Worm (Caenorhabditis elegans): ENCODE results near the gene nhr-10.
A peak's percentile ranks its signal among the peaks of the same experiment; 100 is the strongest.

Gene nhr-10

ce11 chrIII:7153747-7154238 is 38.6 kb upstream of the nhr-10 start, which contains the start of gene ogt-1:
TSS of gene ogt-1 (minus strand) at chrIII:7153797.
- TF ChIP-seq F13C5.2 (tag; optimal IDR thresholded peaks at IDR 0.05) (peak; percentile 32), hmg-4 (GFP tag; optimal IDR thresholded peaks at IDR 0.05) (peak; percentile 25), ceh-13 (GFP tag; optimal IDR thresholded peaks at IDR 0.05) (no peak)

DNA sequence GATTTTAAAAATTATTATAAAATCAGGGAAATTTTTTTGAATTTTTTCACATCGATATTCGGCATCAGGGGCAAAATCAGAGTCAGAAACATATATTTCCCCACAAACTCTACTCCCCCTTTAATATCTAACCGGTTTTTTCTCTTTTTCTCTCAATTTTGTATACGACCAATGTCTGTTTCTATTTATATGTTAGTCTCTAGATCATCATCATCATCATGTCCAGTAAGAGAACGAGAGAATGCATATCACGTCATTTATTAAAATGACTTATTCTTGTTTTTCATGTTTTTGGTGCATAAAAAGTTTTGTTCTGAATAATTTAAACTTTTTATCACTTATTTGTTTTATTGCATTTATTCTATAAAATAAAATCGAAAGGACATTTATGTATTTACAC is 37.3 kb upstream of the nhr-10 start:
- TF ChIP-seq ama-1 (optimal IDR thresholded peaks at IDR 0.05): no peak
- TF ChIP-seq scrt-1 (GFP tag; IDR thresholded peaks at IDR 0.05): no peak
- no peak for TF ChIP-seq sea-1 (GFP tag; conservative IDR thresholded peaks at IDR 0.05)
- TF ChIP-seq F13C5.2 (tag; optimal IDR thresholded peaks at IDR 0.05): no peak
- no peak for TF ChIP-seq hnd-1 (tag; optimal IDR thresholded peaks at IDR 0.05)
- TF ChIP-seq pes-1 (GFP tag; IDR thresholded peaks at IDR 0.05): no peak
- TF ChIP-seq tbx-11 (GFP tag; IDR thresholded peaks at IDR 0.05): no peak
- no peak for TF ChIP-seq aly-1 (tag; optimal IDR thresholded peaks at IDR 0.05)
- no peak for TF ChIP-seq tbx-37 (GFP tag; conservative IDR thresholded peaks at IDR 0.05)
- TF ChIP-seq tra-4 (tag; optimal IDR thresholded peaks at IDR 0.05): no peak
- no peak for TF ChIP-seq hmbx-1 (tag; optimal IDR thresholded peaks at IDR 0.05)
- TF ChIP-seq flt-1 (GFP tag; IDR thresholded peaks at IDR 0.05): no peak

ce11 chrIII:7150162-7150561 is 34.9 kb upstream of the nhr-10 start:
- TF ChIP-seq aly-1 (tag; optimal IDR thresholded peaks at IDR 0.05): no peak
- TF ChIP-seq ama-1 (optimal IDR thresholded peaks at IDR 0.05): no peak
- TF ChIP-seq pes-1 (GFP tag; IDR thresholded peaks at IDR 0.05): no peak
- no peak for TF ChIP-seq B0310.2 (tag; optimal IDR thresholded peaks at IDR 0.05)
- TF ChIP-seq scrt-1 (GFP tag; IDR thresholded peaks at IDR 0.05): no peak
- no peak for TF ChIP-seq hmbx-1 (tag; optimal IDR thresholded peaks at IDR 0.05)
- no peak for TF ChIP-seq tra-4 (tag; optimal IDR thresholded peaks at IDR 0.05)
- TF ChIP-seq F13C5.2 (tag; optimal IDR thresholded peaks at IDR 0.05): no peak
- no peak for TF ChIP-seq sea-1 (GFP tag; conservative IDR thresholded peaks at IDR 0.05)
- TF ChIP-seq flt-1 (GFP tag; IDR thresholded peaks at IDR 0.05): no peak
- TF ChIP-seq hnd-1 (tag; optimal IDR thresholded peaks at IDR 0.05): no peak
- no peak for TF ChIP-seq tbx-11 (GFP tag; IDR thresholded peaks at IDR 0.05)
- TF ChIP-seq ets-7 (tag; optimal IDR thresholded peaks at IDR 0.05): no peak
- no peak for TF ChIP-seq ceh-13 (GFP tag; optimal IDR thresholded peaks at IDR 0.05)
- no peak for TF ChIP-seq tbx-37 (GFP tag; conservative IDR thresholded peaks at IDR 0.05)
- TF ChIP-seq ceh-36 (tag; optimal IDR thresholded peaks at IDR 0.05): no peak
- no peak for TF ChIP-seq hmg-4 (GFP tag; optimal IDR thresholded peaks at IDR 0.05)

ce11 chrIII:7148191-7148590 is 33.0 kb upstream of the nhr-10 start:
- no peak for TF ChIP-seq flt-1 (GFP tag; IDR thresholded peaks at IDR 0.05)
- no peak for TF ChIP-seq tra-4 (tag; optimal IDR thresholded peaks at IDR 0.05)
- TF ChIP-seq pes-1 (GFP tag; IDR thresholded peaks at IDR 0.05): no peak
- TF ChIP-seq tbx-37 (GFP tag; conservative IDR thresholded peaks at IDR 0.05): no peak
- TF ChIP-seq hmg-4 (GFP tag; optimal IDR thresholded peaks at IDR 0.05): no peak
- no peak for TF ChIP-seq F13C5.2 (tag; optimal IDR thresholded peaks at IDR 0.05)
- no peak for TF ChIP-seq ceh-13 (GFP tag; optimal IDR thresholded peaks at IDR 0.05)
- TF ChIP-seq sea-1 (GFP tag; conservative IDR thresholded peaks at IDR 0.05): no peak

DNA sequence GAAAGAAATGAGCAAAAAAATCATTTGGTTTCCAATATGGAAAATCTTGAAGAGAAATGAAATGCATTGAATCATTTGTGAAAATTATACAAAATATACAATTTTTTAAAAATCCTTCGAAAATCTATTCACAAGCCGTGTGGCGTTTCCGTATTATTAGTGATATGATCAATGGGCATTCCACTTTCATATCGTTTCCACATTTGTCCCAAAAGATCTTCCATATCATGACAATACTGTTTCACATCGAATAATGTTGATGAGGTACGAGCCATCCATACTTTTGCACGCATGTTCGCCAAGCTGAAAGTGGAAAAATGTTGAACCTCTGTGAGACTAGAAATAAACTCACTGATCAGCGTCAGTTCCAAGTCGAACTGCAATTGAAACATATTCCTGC is 31.1 kb upstream of the nhr-10 start:
- no peak for TF ChIP-seq hmg-4 (GFP tag; optimal IDR thresholded peaks at IDR 0.05)
- no peak for TF ChIP-seq tbx-37 (GFP tag; conservative IDR thresholded peaks at IDR 0.05)
- no peak for TF ChIP-seq ets-7 (tag; optimal IDR thresholded peaks at IDR 0.05)
- no peak for TF ChIP-seq aly-1 (tag; optimal IDR thresholded peaks at IDR 0.05)
- TF ChIP-seq ceh-36 (tag; optimal IDR thresholded peaks at IDR 0.05): no peak
- no peak for TF ChIP-seq hmbx-1 (tag; optimal IDR thresholded peaks at IDR 0.05)
- no peak for TF ChIP-seq pes-1 (GFP tag; IDR thresholded peaks at IDR 0.05)
- no peak for TF ChIP-seq tra-4 (tag; optimal IDR thresholded peaks at IDR 0.05)
- TF ChIP-seq sea-1 (GFP tag; conservative IDR thresholded peaks at IDR 0.05): no peak
- TF ChIP-seq ama-1 (optimal IDR thresholded peaks at IDR 0.05): no peak

DNA sequence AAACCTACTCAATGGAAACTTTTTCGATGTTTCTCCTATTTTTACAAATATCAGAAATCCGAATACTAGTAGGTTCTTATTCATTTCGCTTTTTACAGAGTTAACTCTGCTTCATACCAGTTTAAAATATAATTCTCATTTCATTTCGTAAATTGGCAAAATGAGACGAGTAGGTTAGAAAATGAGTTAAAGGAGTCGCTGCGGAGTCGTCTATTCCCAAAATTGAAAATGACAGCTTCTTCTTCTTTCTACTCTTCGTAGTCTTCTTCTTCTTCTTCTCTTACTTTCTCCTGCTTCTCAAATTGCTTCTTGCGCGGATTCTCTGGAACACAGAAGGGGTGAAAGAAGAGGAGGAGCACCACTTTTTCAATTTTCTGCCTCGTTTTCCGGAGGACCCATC is 29.5 kb upstream of the nhr-10 start, which contains the start of gene glr-2:
Gene glr-2, minus strand, starts transcription at position 211 of the 400 bp plus-strand sequence.
- TF ChIP-seq tbx-37 (GFP tag; conservative IDR thresholded peaks at IDR 0.05) (no peak), scrt-1 (GFP tag; IDR thresholded peaks at IDR 0.05) (no peak), aly-1 (tag; optimal IDR thresholded peaks at IDR 0.05) (no peak), B0310.2 (tag; optimal IDR thresholded peaks at IDR 0.05) (no peak), pes-1 (GFP tag; IDR thresholded peaks at IDR 0.05) (no peak), ama-1 (optimal IDR thresholded peaks at IDR 0.05) (no peak), ceh-13 (GFP tag; optimal IDR thresholded peaks at IDR 0.05) (no peak), tra-4 (tag; optimal IDR thresholded peaks at IDR 0.05) (no peak), tbx-11 (GFP tag; IDR thresholded peaks at IDR 0.05) (no peak), hnd-1 (tag; optimal IDR thresholded peaks at IDR 0.05) (no peak), sea-1 (GFP tag; conservative IDR thresholded peaks at IDR 0.05) (no peak), hmg-4 (GFP tag; optimal IDR thresholded peaks at IDR 0.05) (no peak), F13C5.2 (tag; optimal IDR thresholded peaks at IDR 0.05) (no peak), ceh-36 (tag; optimal IDR thresholded peaks at IDR 0.05) (no peak), flt-1 (GFP tag; IDR thresholded peaks at IDR 0.05) (no peak)

- TF ChIP-seq hnd-1 (tag; optimal IDR thresholded peaks at IDR 0.05) (no peak), B0310.2 (tag; optimal IDR thresholded peaks at IDR 0.05) (no peak), ama-1 (optimal IDR thresholded peaks at IDR 0.05) (peak; percentile 90), F13C5.2 (tag; optimal IDR thresholded peaks at IDR 0.05) (no peak), scrt-1 (GFP tag; IDR thresholded peaks at IDR 0.05) (no peak), tbx-11 (GFP tag; IDR thresholded peaks at IDR 0.05) (no peak), ceh-13 (GFP tag; optimal IDR thresholded peaks at IDR 0.05) (no peak), pes-1 (GFP tag; IDR thresholded peaks at IDR 0.05) (peak; percentile 53; the same call in 1 of the 2 replicates), sea-1 (GFP tag; conservative IDR thresholded peaks at IDR 0.05) (no peak), hmg-4 (GFP tag; optimal IDR thresholded peaks at IDR 0.05) (no peak), ceh-36 (tag; optimal IDR thresholded peaks at IDR 0.05) (no peak)
Measured at ce11 chrIII:7142172-7142601, 26.9 kb upstream of the nhr-10 start.

- TF ChIP-seq hmg-4 (GFP tag; optimal IDR thresholded peaks at IDR 0.05): peak; percentile 8
- peak; percentile 94 for TF ChIP-seq ama-1 (optimal IDR thresholded peaks at IDR 0.05)
- TF ChIP-seq pes-1 (GFP tag; IDR thresholded peaks at IDR 0.05): no peak
Measured at ce11 chrIII:7141285-7141715, 26.1 kb upstream of the nhr-10 start.

All from whole organism, early embryonic.